Fruit fly (Drosophila melanogaster) whole organism, wandering third instar larva: Measurements from ENCODE around the gene trio.

Experiments used
- Abd-B ChIP-seq: fragments of >200 bp; optimal IDR thresholded peaks from 2 replicates; lab custom pipeline; 2017; ENCODE audit warnings: missing biosample characterization, missing genetic modification characterization
- CG9705 ChIP-seq: fragments of 200-800 bp; sonication (Bioruptor generic); optimal IDR thresholded peaks from 2 replicates; lab custom pipeline; 2018; ENCODE audit warnings: missing biosample characterization, mild to moderate bottlenecking, missing genetic modification characterization
- Dif ChIP-seq: fragments of 200-275, 200-300 bp; sonication (Bioruptor generic); optimal IDR thresholded peaks from 2 replicates; lab custom pipeline; 2018; ENCODE audit warnings: missing biosample characterization, missing genetic modification characterization; ENCODE audit not compliant: partially characterized antibody
- Hnf4 ChIP-seq: fragments of 200-800 bp; sonication (Bioruptor generic); optimal IDR thresholded peaks from 2 replicates; lab custom pipeline; 2016; ENCODE audit warnings: missing biosample characterization, mild to moderate bottlenecking, missing genetic modification characterization
- OdsH ChIP-seq: fragments of 200-800 bp; sonication (Bioruptor generic); optimal IDR thresholded peaks from 2 replicates; lab custom pipeline; 2016; ENCODE audit warnings: missing biosample characterization, mild to moderate bottlenecking, missing genetic modification characterization
- br ChIP-seq: fragments of 200-800 bp; sonication (Bioruptor generic); optimal IDR thresholded peaks from 2 replicates; lab custom pipeline; 2016; ENCODE audit warnings: missing biosample characterization, missing genetic modification characterization
- lola ChIP-seq: fragments of >200 bp; optimal IDR thresholded peaks from 2 replicates; lab custom pipeline; 2017; ENCODE audit warnings: missing biosample characterization, missing genetic modification characterization
- pan ChIP-seq: fragments of >200 bp; optimal IDR thresholded peaks from 2 replicates; lab custom pipeline; 2017
- usp ChIP-seq: fragments of >200 bp; optimal IDR thresholded peaks from 2 replicates; lab custom pipeline; 2017; ENCODE audit warnings: missing biosample characterization, missing genetic modification characterization

- TF ChIP-seq OdsH (no peak), Dif (no peak), Abd-B (GFP tag; lab: Kevin White, UChicago) (no peak), lola (GFP tag; lab: Kevin White, UChicago) (no peak), pan (lab: Kevin White, UChicago) (no peak), Hnf4 (GFP tag; lab: Kevin White, UChicago) (no peak), usp (GFP tag; lab: Kevin White, UChicago) (no peak), br (GFP tag; lab: Kevin White, UChicago) (no peak), CG9705 (no peak)
Observed at dm6 chr3L:1019876-1020275, 14.8 kb downstream of the trio start.
